Fruit fly (Drosophila melanogaster): ENCODE data around the gene Osi4.

Osi4 gene

dm6 chr3R:6198488-6198892 is 23.1 kb downstream of the Osi4 start, which contains the start of gene Osi24 (continued):
- TF ChIP-seq Sry-δ (GFP tag; optimal IDR thresholded peaks at IDR 0.05) = no peak
- TF ChIP-seq Hr39 (optimal IDR thresholded peaks at IDR 0.05) = no peak
- TF ChIP-seq pum (GFP tag; optimal IDR thresholded peaks at IDR 0.05) = peak; percentile 46
- no peak for TF ChIP-seq CG16815 (GFP tag; optimal IDR thresholded peaks at IDR 0.05)
- TF ChIP-seq cg (GFP tag; optimal IDR thresholded peaks at IDR 0.05) = no peak
- TF ChIP-seq CG9727 (GFP tag; optimal IDR thresholded peaks at IDR 0.05) = no peak
- no peak for TF ChIP-seq CG16813 (GFP tag; IDR thresholded peaks at IDR 0.05; ENCODE audit: partially characterized antibody)
- TF ChIP-seq CG5953 (GFP tag; IDR thresholded peaks at IDR 0.05) = peak; percentile 60; the same call in 1 of the 2 replicates
- no peak for TF ChIP-seq Opbp (GFP tag; IDR thresholded peaks at IDR 0.05; ENCODE audit: partially characterized antibody)
- no peak for TF ChIP-seq HHEX (GFP tag; optimal IDR thresholded peaks at IDR 0.05)
- no peak for TF ChIP-seq CG14860 (GFP tag; IDR thresholded peaks at IDR 0.05; ENCODE audit: partially characterized antibody)
- TF ChIP-seq dimm (GFP tag; IDR thresholded peaks at IDR 0.05) = 0 out of 2 replicates have a peak, but pooled peaks have one; percentile 33
- TF ChIP-seq CG9817 (tag; optimal IDR thresholded peaks at IDR 0.05) = peak; percentile 9
- TF ChIP-seq Oaz (GFP tag; IDR thresholded peaks at IDR 0.05) = peak; percentile 41; the same call in 1 of the 2 replicates
- TF ChIP-seq pho (GFP tag; optimal IDR thresholded peaks at IDR 0.05) = peak; percentile 0
- TF ChIP-seq CG3847 (GFP tag; IDR thresholded peaks at IDR 0.05) = peak; percentile 49
- TF ChIP-seq CG7357 (GFP tag; IDR thresholded peaks at IDR 0.05) = peak; percentile 48; the same call in 1 of the 3 replicates
- TF ChIP-seq Hey (tag; optimal IDR thresholded peaks at IDR 0.05) = no peak
- peak; percentile 74 for TF ChIP-seq Xrp1 (GFP tag; IDR thresholded peaks at IDR 0.05)
- TF ChIP-seq fd102C (GFP tag; optimal IDR thresholded peaks at IDR 0.05) = no peak
- TF ChIP-seq CG43689 (GFP tag; IDR thresholded peaks at IDR 0.05) = 0 out of 2 replicates have a peak, but pooled peaks have one; percentile 37
- peak; percentile 56; the same call in 2 of the 3 replicates for TF ChIP-seq CG14050 (GFP tag; IDR thresholded peaks at IDR 0.05)
- no peak for TF ChIP-seq GATAe (GFP tag; conservative IDR thresholded peaks at IDR 0.05)
- TF ChIP-seq trem (tag; optimal IDR thresholded peaks at IDR 0.05) = no peak
- TF ChIP-seq CG11695 (GFP tag; IDR thresholded peaks at IDR 0.05) = peak; percentile 73; the same call in 2 of the 3 replicates
- TF ChIP-seq CG3838 (GFP tag; optimal IDR thresholded peaks at IDR 0.05) = peak; percentile 7
- TF ChIP-seq kah (GFP tag; optimal IDR thresholded peaks at IDR 0.05) = no peak
- TF ChIP-seq klu (GFP tag; IDR thresholded peaks at IDR 0.05) = 0 out of 2 replicates have a peak, but pooled peaks have one; percentile 36
- TF ChIP-seq CG6654 (GFP tag; optimal IDR thresholded peaks at IDR 0.05) = no peak
- TF ChIP-seq Hr3 (GFP tag; optimal IDR thresholded peaks at IDR 0.05) = peak; percentile 39
- TF ChIP-seq al (GFP tag; IDR thresholded peaks at IDR 0.05) = peak; percentile 22; the same call in 1 of the 2 replicates
- TF ChIP-seq CG1832 (GFP tag; optimal IDR thresholded peaks at IDR 0.05) = no peak
- TF ChIP-seq lola (GFP tag; optimal IDR thresholded peaks at IDR 0.05) = no peak
- TF ChIP-seq CG13624 (GFP tag; optimal IDR thresholded peaks at IDR 0.05) = peak; percentile 29
- peak; percentile 36 for TF ChIP-seq jumu (GFP tag; optimal IDR thresholded peaks at IDR 0.05)
- TF ChIP-seq Max (GFP tag; optimal IDR thresholded peaks at IDR 0.05) = peak; percentile 15
- TF ChIP-seq sr (GFP tag; IDR thresholded peaks at IDR 0.05) = no peak
- TF ChIP-seq Lpt (GFP tag; optimal IDR thresholded peaks at IDR 0.05) = no peak
- 0 out of 3 replicates have a peak, but pooled peaks have one; percentile 13 for TF ChIP-seq CG11093 (GFP tag; IDR thresholded peaks at IDR 0.05)
- peak in 1 of 2 experiments; percentile 41 for TF ChIP-seq eve (GFP tag; optimal IDR thresholded peaks at IDR 0.05)
- no peak for TF ChIP-seq sqz (GFP tag; optimal IDR thresholded peaks at IDR 0.05)
- no peak for TF ChIP-seq CG6765 (GFP tag; optimal IDR thresholded peaks at IDR 0.05)
- TF ChIP-seq pnt (GFP tag; optimal IDR thresholded peaks at IDR 0.05) = peak; percentile 53
- no peak for TF ChIP-seq chinmo (GFP tag; IDR thresholded peaks at IDR 0.05; ENCODE audit: partially characterized antibody)
- no peak for TF ChIP-seq unc-4 (GFP tag; IDR thresholded peaks at IDR 0.05; ENCODE audit: partially characterized antibody)
- TF ChIP-seq CTCF (GFP tag; optimal IDR thresholded peaks at IDR 0.05) = no peak
- no peak for TF ChIP-seq psq (GFP tag; optimal IDR thresholded peaks at IDR 0.05)
- no peak for TF ChIP-seq pita (GFP tag; optimal IDR thresholded peaks at IDR 0.05)
- TF ChIP-seq shn (GFP tag; optimal IDR thresholded peaks at IDR 0.05) = peak; percentile 40

Data from whole organism, embryonic.